Worm (Caenorhabditis elegans): ENCODE measurements around the gene nrde-3.

nrde-3 gene

DNA sequence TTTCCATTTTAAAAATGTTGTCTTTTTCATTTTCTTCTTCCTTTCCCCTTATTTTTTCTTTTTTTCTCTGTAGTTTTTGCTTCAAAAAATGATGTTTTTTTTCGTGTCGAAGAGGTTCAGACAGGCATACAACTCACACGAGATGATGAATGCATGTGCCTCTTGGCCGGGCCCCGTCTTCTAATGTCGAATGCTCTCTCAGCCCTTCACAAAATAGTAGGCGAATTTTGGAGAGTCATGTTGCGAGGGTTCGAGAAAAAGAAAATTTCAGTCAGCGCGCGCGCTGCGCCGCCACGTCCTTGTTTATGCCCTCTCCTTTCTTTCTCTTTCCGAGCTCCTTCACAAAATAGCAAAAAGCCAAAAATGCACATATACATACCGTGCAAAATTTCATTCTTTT, 48.0 kb upstream of the nrde-3 start (continued):
- no peak for TF ChIP-seq sdz-12 (GFP tag; optimal IDR thresholded peaks at IDR 0.05)

DNA sequence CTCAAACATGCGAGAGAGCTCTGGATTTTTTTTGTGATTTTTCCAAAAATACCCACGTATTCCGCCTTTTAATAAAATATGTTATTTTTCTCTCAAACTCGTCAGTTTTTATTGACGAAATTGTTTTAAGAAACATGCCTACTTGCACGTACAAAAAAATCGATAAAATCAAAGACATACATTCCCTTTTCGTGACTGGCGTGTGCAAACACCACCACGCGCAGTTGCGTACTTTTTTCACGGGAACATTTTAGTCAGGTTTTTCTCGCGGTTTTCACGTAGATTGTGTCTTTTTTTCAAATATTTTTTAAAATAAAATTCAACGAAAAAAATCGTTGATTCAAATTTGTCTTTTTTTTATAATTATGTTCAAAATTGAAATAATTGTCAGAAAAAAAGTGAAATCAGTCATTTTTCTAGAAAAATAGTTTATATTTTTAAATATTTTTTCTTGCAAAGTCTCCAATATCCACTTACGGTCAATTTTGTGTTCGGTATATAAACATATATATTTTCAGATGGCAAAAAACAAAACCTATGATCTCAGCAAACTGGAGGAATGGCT, 46.4 kb upstream of the nrde-3 start, which contains the start of gene M02E1.1:
M02E1.1 (plus strand) TSS at position 515 of the 565 bp plus-strand sequence.
- TF ChIP-seq daf-16 (GFP tag; optimal IDR thresholded peaks at IDR 0.05) (no peak), daf-16 (tag; optimal IDR thresholded peaks at IDR 0.05) (peak; percentile 19), zip-2 (tag; optimal IDR thresholded peaks at IDR 0.05) (no peak), lin-13 (GFP tag; optimal IDR thresholded peaks at IDR 0.05) (no peak), T20F7.1 (GFP tag; optimal IDR thresholded peaks at IDR 0.05) (peak; percentile 58), hmg-1.1 (GFP tag; IDR thresholded peaks at IDR 0.05) (peak; percentile 36; the same call in 1 of the 2 replicates), Y5F2A.4 (GFP tag; optimal IDR thresholded peaks at IDR 0.05) (no peak), php-3 (GFP tag; IDR thresholded peaks at IDR 0.05) (no peak), nhr-28 (tag; optimal IDR thresholded peaks at IDR 0.05) (peak; percentile 19), ceh-44 (GFP tag; IDR thresholded peaks at IDR 0.05) (no peak), ces-1 (GFP tag; optimal IDR thresholded peaks at IDR 0.05) (no peak), lsy-2 (tag; optimal IDR thresholded peaks at IDR 0.05) (peak in 1 of 2 experiments; percentile 47), nhr-102 (tag; optimal IDR thresholded peaks at IDR 0.05) (no peak), hlh-30 (tag; optimal IDR thresholded peaks at IDR 0.05; ENCODE audit: insufficient read depth) (peak; percentile 73), ceh-28 (tag; optimal IDR thresholded peaks at IDR 0.05) (peak; percentile 64), mes-2 (tag; optimal IDR thresholded peaks at IDR 0.05; ENCODE audit: poor library complexity, severe bottlenecking) (peak; percentile 46), hif-1 (tag; optimal IDR thresholded peaks at IDR 0.05) (peak in 1 of 2 experiments; percentile 98), zag-1 (tag; optimal IDR thresholded peaks at IDR 0.05) (no peak), hlh-11 (tag; optimal IDR thresholded peaks at IDR 0.05) (peak; percentile 36), mep-1 (tag; optimal IDR thresholded peaks at IDR 0.05) (peak; percentile 44), dpl-1 (GFP tag; optimal IDR thresholded peaks at IDR 0.05) (peak; percentile 7), dmd-6 (GFP tag; IDR thresholded peaks at IDR 0.05) (0 out of 2 replicates have a peak, but pooled peaks have one; percentile 17)

DNA sequence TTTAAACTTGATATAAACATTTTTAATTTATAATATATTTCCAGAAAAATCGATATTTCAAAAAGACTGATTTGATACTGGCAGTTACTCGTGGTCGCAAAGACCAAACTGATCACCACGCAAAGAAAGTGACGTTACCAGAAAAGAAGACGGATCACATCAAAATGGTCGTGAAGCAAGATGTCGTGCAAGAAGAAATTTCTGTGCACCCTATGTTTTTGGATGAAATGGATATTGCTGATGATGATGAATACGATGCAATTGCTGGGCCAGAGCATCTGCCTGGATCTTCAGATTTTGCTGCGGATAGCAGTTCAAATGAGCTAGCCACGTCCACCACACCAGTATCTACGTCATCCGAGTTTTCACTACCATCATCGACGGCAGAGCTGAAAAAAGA, 43.3 kb upstream of the nrde-3 start:
- TF ChIP-seq Y75B8A.6 (GFP tag; IDR thresholded peaks at IDR 0.05) (no peak), unc-62 (GFP tag; optimal IDR thresholded peaks at IDR 0.05 in 1 of 2) (peak in 1 of 2 experiments; percentile 90), unc-62 (tag; optimal IDR thresholded peaks at IDR 0.05) (no peak)

DNA sequence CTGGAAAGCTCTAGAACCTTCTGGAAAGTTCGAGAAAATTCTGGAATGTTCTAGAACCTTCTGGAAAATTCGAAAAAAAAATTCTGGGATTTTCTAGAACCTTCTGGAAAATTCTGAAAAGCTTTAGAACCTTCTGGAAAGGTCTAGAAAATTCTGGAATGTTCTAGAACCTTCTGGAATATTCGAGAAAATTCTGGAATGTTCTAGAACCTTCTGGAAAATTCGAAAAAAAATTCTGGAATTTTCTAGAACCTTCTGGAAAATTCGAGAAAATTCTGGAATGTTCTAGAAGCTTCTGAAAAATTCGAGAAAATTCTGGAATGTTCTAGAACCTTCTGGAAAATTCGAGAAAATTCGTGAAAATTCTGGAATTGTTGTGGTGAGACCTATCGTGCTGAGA, 41.2 kb upstream of the nrde-3 start:
- 0 out of 2 replicates have a peak, but pooled peaks have one; percentile 29 for TF ChIP-seq arid-1 (GFP tag; conservative IDR thresholded peaks at IDR 0.05)

DNA sequence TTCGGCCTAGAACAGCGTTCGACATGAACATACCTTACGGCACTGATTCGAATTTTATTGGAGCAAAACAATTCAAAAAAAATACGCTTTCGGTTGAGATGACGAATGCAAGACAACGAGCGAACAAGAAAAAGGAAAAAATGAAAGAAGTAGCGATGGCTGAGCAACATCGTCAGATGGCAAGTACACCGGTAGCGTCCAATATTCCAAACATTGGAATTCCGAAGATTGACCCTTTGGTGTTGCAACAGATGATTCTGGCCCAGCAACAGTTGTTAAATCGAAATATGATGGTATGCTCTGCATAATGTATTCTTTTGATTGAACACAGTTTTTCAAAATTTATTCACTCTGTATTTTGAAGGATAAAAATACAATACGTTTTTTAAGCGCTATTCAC, 39.4 kb upstream of the nrde-3 start:
- TF ChIP-seq ceh-82 (tag; optimal IDR thresholded peaks at IDR 0.05) (no peak), jun-1 (tag; optimal IDR thresholded peaks at IDR 0.05) (no peak), lsy-2 (tag; optimal IDR thresholded peaks at IDR 0.05) (no peak), unc-62 (GFP tag; optimal IDR thresholded peaks at IDR 0.05 in 1 of 2) (peak in 1 of 2 experiments; percentile 91), unc-62 (tag; optimal IDR thresholded peaks at IDR 0.05) (no peak), dve-1 (tag; optimal IDR thresholded peaks at IDR 0.05; ENCODE audit: insufficient read depth) (no peak), lin-29 (GFP tag; IDR thresholded peaks at IDR 0.05) (no peak)

DNA sequence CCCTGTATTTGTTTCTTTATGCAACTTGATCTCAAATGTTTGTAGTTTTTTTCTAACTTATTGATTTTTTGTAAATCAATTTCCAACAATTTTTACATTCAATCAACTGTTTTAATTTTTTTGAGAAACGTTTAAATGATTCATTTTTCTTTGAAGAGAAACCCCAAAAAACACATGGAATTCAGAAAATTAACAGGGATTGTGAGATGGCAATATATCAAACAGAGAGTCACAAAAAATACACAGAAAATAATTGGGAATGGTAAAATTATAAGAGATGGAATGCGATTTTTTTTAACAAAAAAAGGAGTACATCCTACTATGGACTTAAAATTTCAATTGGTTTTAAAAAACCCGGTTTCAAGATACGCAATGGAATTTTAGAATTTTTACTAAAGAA, 37.6 kb upstream of the nrde-3 start:
- TF ChIP-seq unc-62 (GFP tag; optimal IDR thresholded peaks at IDR 0.05 in 1 of 2) (peak in 1 of 2 experiments; percentile 52), unc-62 (tag; optimal IDR thresholded peaks at IDR 0.05) (no peak), aha-1 (tag) (peak; percentile 52), nhr-42 (GFP tag; IDR thresholded peaks at IDR 0.05) (no peak), dmd-8 (GFP tag; IDR thresholded peaks at IDR 0.05) (no peak), attf-4 (tag; optimal IDR thresholded peaks at IDR 0.05) (no peak), mdt-29 (GFP tag; IDR thresholded peaks at IDR 0.05) (no peak)

Measured in whole organism, L4 larva.